Worm (Caenorhabditis elegans): ENCODE measurements around the gene T24E12.1.

Gene T24E12.1

ce11 chrII:3785257-3785656 lies at the start of gene T24E12.1:
Gene T24E12.1, plus strand, starts transcription at chrII:3785557.
- TF ChIP-seq tra-4 (tag; optimal IDR thresholded peaks at IDR 0.05) (no peak), pes-1 (GFP tag; IDR thresholded peaks at IDR 0.05) (no peak), ceh-36 (tag; optimal IDR thresholded peaks at IDR 0.05) (no peak), ets-7 (tag; optimal IDR thresholded peaks at IDR 0.05) (no peak), scrt-1 (GFP tag; IDR thresholded peaks at IDR 0.05) (no peak), ama-1 (optimal IDR thresholded peaks at IDR 0.05) (no peak), hnd-1 (tag; optimal IDR thresholded peaks at IDR 0.05) (no peak), aly-1 (tag; optimal IDR thresholded peaks at IDR 0.05) (no peak), hmbx-1 (tag; optimal IDR thresholded peaks at IDR 0.05) (no peak), sea-1 (GFP tag; conservative IDR thresholded peaks at IDR 0.05) (no peak), B0310.2 (tag; optimal IDR thresholded peaks at IDR 0.05) (no peak), flt-1 (GFP tag; IDR thresholded peaks at IDR 0.05) (no peak), F13C5.2 (tag; optimal IDR thresholded peaks at IDR 0.05) (no peak), tbx-11 (GFP tag; IDR thresholded peaks at IDR 0.05) (no peak), tbx-37 (GFP tag; conservative IDR thresholded peaks at IDR 0.05) (no peak), hmg-4 (GFP tag; optimal IDR thresholded peaks at IDR 0.05) (no peak)

ce11 chrII:3736893-3737375 lies 48.4 kb upstream of the T24E12.1 start, which contains the start of gene F12E12.6:
Gene F12E12.6, minus strand, starts transcription at chrII:3736943.
- TF ChIP-seq tbx-11 (GFP tag; IDR thresholded peaks at IDR 0.05) (no peak), hnd-1 (tag; optimal IDR thresholded peaks at IDR 0.05) (no peak), tra-4 (tag; optimal IDR thresholded peaks at IDR 0.05) (no peak), tbx-37 (GFP tag; conservative IDR thresholded peaks at IDR 0.05) (no peak), ama-1 (optimal IDR thresholded peaks at IDR 0.05) (no peak), B0310.2 (tag; optimal IDR thresholded peaks at IDR 0.05) (no peak), hmbx-1 (tag; optimal IDR thresholded peaks at IDR 0.05) (no peak)

- TF ChIP-seq sea-1 (GFP tag; conservative IDR thresholded peaks at IDR 0.05) (no peak), tra-4 (tag; optimal IDR thresholded peaks at IDR 0.05) (no peak), B0310.2 (tag; optimal IDR thresholded peaks at IDR 0.05) (no peak), hmg-4 (GFP tag; optimal IDR thresholded peaks at IDR 0.05) (no peak), aly-1 (tag; optimal IDR thresholded peaks at IDR 0.05) (no peak), ama-1 (optimal IDR thresholded peaks at IDR 0.05) (no peak), hmbx-1 (tag; optimal IDR thresholded peaks at IDR 0.05) (no peak), pes-1 (GFP tag; IDR thresholded peaks at IDR 0.05) (no peak), tbx-11 (GFP tag; IDR thresholded peaks at IDR 0.05) (no peak), hnd-1 (tag; optimal IDR thresholded peaks at IDR 0.05) (no peak), scrt-1 (GFP tag; IDR thresholded peaks at IDR 0.05) (no peak), ceh-13 (GFP tag; optimal IDR thresholded peaks at IDR 0.05) (no peak), ceh-36 (tag; optimal IDR thresholded peaks at IDR 0.05) (no peak), flt-1 (GFP tag; IDR thresholded peaks at IDR 0.05) (no peak)
Observed at ce11 chrII:3739647-3740046, 45.7 kb upstream of the T24E12.1 start, which contains the start of gene F12E12.2. Gene F12E12.2, plus strand, starts transcription at chrII:3739947.

ce11 chrII:3741584-3741983 lies 43.8 kb upstream of the T24E12.1 start, which contains the start of gene F12E12.1:
Gene F12E12.1, plus strand, starts transcription at chrII:3741884.
- TF ChIP-seq flt-1 (GFP tag; IDR thresholded peaks at IDR 0.05) = no peak

ce11 chrII:3743684-3744200 lies 41.6 kb upstream of the T24E12.1 start, which contains the start of gene nta-1:
Gene nta-1, minus strand, starts transcription at chrII:3743814.
- no peak for TF ChIP-seq hnd-1 (tag; optimal IDR thresholded peaks at IDR 0.05)
- no peak for TF ChIP-seq ceh-13 (GFP tag; optimal IDR thresholded peaks at IDR 0.05)
- no peak for TF ChIP-seq hmbx-1 (tag; optimal IDR thresholded peaks at IDR 0.05)
- TF ChIP-seq pes-1 (GFP tag; IDR thresholded peaks at IDR 0.05) = no peak
- no peak for TF ChIP-seq scrt-1 (GFP tag; IDR thresholded peaks at IDR 0.05)
- no peak for TF ChIP-seq ama-1 (optimal IDR thresholded peaks at IDR 0.05)
- no peak for TF ChIP-seq ets-7 (tag; optimal IDR thresholded peaks at IDR 0.05)
- TF ChIP-seq hmg-4 (GFP tag; optimal IDR thresholded peaks at IDR 0.05) = no peak
- no peak for TF ChIP-seq F13C5.2 (tag; optimal IDR thresholded peaks at IDR 0.05)
- TF ChIP-seq tbx-11 (GFP tag; IDR thresholded peaks at IDR 0.05) = no peak
- no peak for TF ChIP-seq sea-1 (GFP tag; conservative IDR thresholded peaks at IDR 0.05)

ce11 chrII:3747405-3747804 lies 38.0 kb upstream of the T24E12.1 start, which contains the start of gene fbxb-92:
Gene fbxb-92, minus strand, starts transcription at chrII:3747505.
- TF ChIP-seq B0310.2 (tag; optimal IDR thresholded peaks at IDR 0.05) (no peak), hmbx-1 (tag; optimal IDR thresholded peaks at IDR 0.05) (no peak), hnd-1 (tag; optimal IDR thresholded peaks at IDR 0.05) (no peak), ceh-36 (tag; optimal IDR thresholded peaks at IDR 0.05) (no peak), ets-7 (tag; optimal IDR thresholded peaks at IDR 0.05) (no peak), ama-1 (optimal IDR thresholded peaks at IDR 0.05) (no peak), hmg-4 (GFP tag; optimal IDR thresholded peaks at IDR 0.05) (no peak), scrt-1 (GFP tag; IDR thresholded peaks at IDR 0.05) (no peak), pes-1 (GFP tag; IDR thresholded peaks at IDR 0.05) (no peak), flt-1 (GFP tag; IDR thresholded peaks at IDR 0.05) (no peak), tbx-37 (GFP tag; conservative IDR thresholded peaks at IDR 0.05) (no peak), tra-4 (tag; optimal IDR thresholded peaks at IDR 0.05) (no peak), ceh-13 (GFP tag; optimal IDR thresholded peaks at IDR 0.05) (no peak), sea-1 (GFP tag; conservative IDR thresholded peaks at IDR 0.05) (no peak)

- no peak for TF ChIP-seq aly-1 (tag; optimal IDR thresholded peaks at IDR 0.05)
- no peak for TF ChIP-seq ets-7 (tag; optimal IDR thresholded peaks at IDR 0.05)
- no peak for TF ChIP-seq F13C5.2 (tag; optimal IDR thresholded peaks at IDR 0.05)
- no peak for TF ChIP-seq flt-1 (GFP tag; IDR thresholded peaks at IDR 0.05)
- TF ChIP-seq pes-1 (GFP tag; IDR thresholded peaks at IDR 0.05) = no peak
- no peak for TF ChIP-seq ceh-13 (GFP tag; optimal IDR thresholded peaks at IDR 0.05)
- no peak for TF ChIP-seq hnd-1 (tag; optimal IDR thresholded peaks at IDR 0.05)
- no peak for TF ChIP-seq B0310.2 (tag; optimal IDR thresholded peaks at IDR 0.05)
- no peak for TF ChIP-seq hmg-4 (GFP tag; optimal IDR thresholded peaks at IDR 0.05)
- TF ChIP-seq ceh-36 (tag; optimal IDR thresholded peaks at IDR 0.05) = no peak
Observed at ce11 chrII:3748719-3749118, 36.6 kb upstream of the T24E12.1 start, which contains the start of gene fbxb-90. Gene fbxb-90, minus strand, starts transcription at chrII:3748819.
